Worm (Caenorhabditis elegans): ENCODE results near the gene ubh-1.
A peak's percentile ranks its signal among the peaks of the same experiment; 100 is the strongest.

Gene ubh-1

ce11 chrV:6513356-6513755 is 2.1 kb upstream of the ubh-1 start (continued):
- TF ChIP-seq nhr-90 (tag; optimal IDR thresholded peaks at IDR 0.05; ENCODE audit: poor library complexity) (peak; percentile 19), zag-1 (tag; optimal IDR thresholded peaks at IDR 0.05) (no peak), unc-86 (tag; optimal IDR thresholded peaks at IDR 0.05) (no peak), lir-3 (tag; optimal IDR thresholded peaks at IDR 0.05; ENCODE audit: poor library complexity) (no peak), ztf-11 (tag; optimal IDR thresholded peaks at IDR 0.05) (no peak), efl-1 (optimal IDR thresholded peaks at IDR 0.05) (no peak), efl-1 (GFP tag; optimal IDR thresholded peaks at IDR 0.05 in 1 of 2) (peak in 1 of 2 experiments; percentile 59), lin-14 (GFP tag; optimal IDR thresholded peaks at IDR 0.05) (peak; percentile 72)

- no peak for TF ChIP-seq aha-1 (tag; optimal IDR thresholded peaks at IDR 0.05)
- TF ChIP-seq lsy-2 (tag; optimal IDR thresholded peaks at IDR 0.05) = peak in 1 of 2 experiments; percentile 50
These were observed 587 bp downstream of the ubh-1 start for ce11 chrV:6510622-6511021.

- no peak for TF ChIP-seq elt-3 (tag; optimal IDR thresholded peaks at IDR 0.05)
- no peak for TF ChIP-seq nhr-47 (tag; optimal IDR thresholded peaks at IDR 0.05)
- TF ChIP-seq sup-37 (GFP tag; optimal IDR thresholded peaks at IDR 0.05) = no peak
- TF ChIP-seq efl-3 (GFP tag; optimal IDR thresholded peaks at IDR 0.05) = no peak
- no peak for TF ChIP-seq nhr-76 (tag; optimal IDR thresholded peaks at IDR 0.05)
- TF ChIP-seq ama-1 (optimal IDR thresholded peaks at IDR 0.05) = no peak
- TF ChIP-seq efl-1 (optimal IDR thresholded peaks at IDR 0.05) = no peak
- TF ChIP-seq efl-1 (GFP tag; optimal IDR thresholded peaks at IDR 0.05 in 1 of 2) = no peak
- no peak for TF ChIP-seq nhr-85 (tag)
- TF ChIP-seq unc-98 (GFP tag; IDR thresholded peaks at IDR 0.05) = no peak
- no peak for TF ChIP-seq snpc-4 (tag; optimal IDR thresholded peaks at IDR 0.05)
- no peak for TF ChIP-seq pag-3 (tag; optimal IDR thresholded peaks at IDR 0.05; ENCODE audit: borderline replicate concordance, insufficient read depth)
These were observed 1.5 kb downstream of the ubh-1 start, which contains the start of gene ubh-2 for ce11 chrV:6509717-6510116. TSS of gene ubh-2 (minus strand) at chrV:6509817.

- TF ChIP-seq pax-3 (tag; optimal IDR thresholded peaks at IDR 0.05) = no peak
- TF ChIP-seq dsc-1 (tag; optimal IDR thresholded peaks at IDR 0.05) = no peak
- TF ChIP-seq lsy-2 (tag; optimal IDR thresholded peaks at IDR 0.05) = no peak
- no peak for TF ChIP-seq ceh-90 (tag; optimal IDR thresholded peaks at IDR 0.05)
- no peak for TF ChIP-seq C04F5.9 (tag; optimal IDR thresholded peaks at IDR 0.05)
- TF ChIP-seq grh-1 (GFP tag; IDR thresholded peaks at IDR 0.05) = no peak
- TF ChIP-seq alr-1 (tag; optimal IDR thresholded peaks at IDR 0.05; ENCODE audit: borderline replicate concordance) = no peak
- no peak for TF ChIP-seq unc-30 (tag; optimal IDR thresholded peaks at IDR 0.05)
- TF ChIP-seq rnt-1 (tag; optimal IDR thresholded peaks at IDR 0.05) = no peak
- no peak for TF ChIP-seq sup-37 (GFP tag; optimal IDR thresholded peaks at IDR 0.05)
- TF ChIP-seq tbx-2 (tag; optimal IDR thresholded peaks at IDR 0.05) = no peak
- TF ChIP-seq ets-5 (GFP tag; IDR thresholded peaks at IDR 0.05) = no peak
- no peak for TF ChIP-seq hlh-4 (tag; optimal IDR thresholded peaks at IDR 0.05)
- TF ChIP-seq unc-130 (tag; optimal IDR thresholded peaks at IDR 0.05) = no peak
- TF ChIP-seq pag-3 (tag; optimal IDR thresholded peaks at IDR 0.05; ENCODE audit: borderline replicate concordance, insufficient read depth) = no peak
- no peak for TF ChIP-seq jun-1 (tag; optimal IDR thresholded peaks at IDR 0.05)
These were observed 2.5 kb downstream of the ubh-1 start, which contains the start of gene ubh-3 for ce11 chrV:6508703-6509102. TSS of gene ubh-3 (minus strand) at chrV:6508803.

ce11 chrV:6506238-6506956 is 4.8 kb downstream of the ubh-1 start:
- TF ChIP-seq lin-15B (tag; optimal IDR thresholded peaks at IDR 0.05) (no peak), blmp-1 (tag; optimal IDR thresholded peaks at IDR 0.05) (peak; percentile 95), dsc-1 (tag; optimal IDR thresholded peaks at IDR 0.05) (no peak), elt-3 (tag; optimal IDR thresholded peaks at IDR 0.05) (peak in 1 of 6 experiments; percentile 51), lin-39 (tag; optimal IDR thresholded peaks at IDR 0.05) (no peak), lir-3 (tag; optimal IDR thresholded peaks at IDR 0.05; ENCODE audit: poor library complexity) (no peak)

All from whole organism, L1 larva.